Worm (Caenorhabditis elegans): ENCODE measurements around the gene fbxb-59.

The fbxb-59 gene

ce11 chrV:20199658-20200057 is 6.3 kb downstream of the fbxb-59 start:
- TF ChIP-seq pat-9 (tag; optimal IDR thresholded peaks at IDR 0.05) (no peak), T23F11.4 (GFP tag; optimal IDR thresholded peaks at IDR 0.05) (no peak), elt-2 (tag; optimal IDR thresholded peaks at IDR 0.05) (no peak), unc-3 (GFP tag; conservative IDR thresholded peaks at IDR 0.05) (no peak), unc-3 (tag; optimal IDR thresholded peaks at IDR 0.05) (no peak), nhr-11 (tag; optimal IDR thresholded peaks at IDR 0.05) (no peak), lin-11 (tag; optimal IDR thresholded peaks at IDR 0.05) (no peak), gmeb-2 (tag; optimal IDR thresholded peaks at IDR 0.05) (no peak), ceh-30 (tag; optimal IDR thresholded peaks at IDR 0.05) (no peak), unc-86 (tag; optimal IDR thresholded peaks at IDR 0.05) (no peak), ceh-18 (tag; optimal IDR thresholded peaks at IDR 0.05) (no peak), ceh-2 (tag; optimal IDR thresholded peaks at IDR 0.05) (no peak), unc-55 (GFP tag; optimal IDR thresholded peaks at IDR 0.05) (no peak)

- TF ChIP-seq K02D7.2 (tag; optimal IDR thresholded peaks at IDR 0.05) = no peak
- TF ChIP-seq unc-42 (tag; optimal IDR thresholded peaks at IDR 0.05) = no peak
- no peak for TF ChIP-seq ceh-31 (tag; optimal IDR thresholded peaks at IDR 0.05)
- TF ChIP-seq ahr-1 (tag; optimal IDR thresholded peaks at IDR 0.05) = no peak
- TF ChIP-seq eyg-1 (tag; optimal IDR thresholded peaks at IDR 0.05) = no peak
- TF ChIP-seq hlh-13 (GFP tag; optimal IDR thresholded peaks at IDR 0.05) = no peak
- no peak for TF ChIP-seq ref-2 (tag; optimal IDR thresholded peaks at IDR 0.05)
- no peak for TF ChIP-seq fax-1 (tag; optimal IDR thresholded peaks at IDR 0.05)
- TF ChIP-seq pqm-1 (tag; optimal IDR thresholded peaks at IDR 0.05) = no peak
- no peak for TF ChIP-seq gmeb-2 (tag; optimal IDR thresholded peaks at IDR 0.05)
- no peak for TF ChIP-seq dmd-4 (tag; optimal IDR thresholded peaks at IDR 0.05; ENCODE audit: borderline replicate concordance)
- TF ChIP-seq unc-86 (tag; optimal IDR thresholded peaks at IDR 0.05) = no peak
- no peak for TF ChIP-seq pax-1 (tag; optimal IDR thresholded peaks at IDR 0.05)
- TF ChIP-seq che-1 (tag; optimal IDR thresholded peaks at IDR 0.05) = no peak
- no peak for TF ChIP-seq pha-4 (tag; optimal IDR thresholded peaks at IDR 0.05)
- no peak for TF ChIP-seq ceh-45 (GFP tag; IDR thresholded peaks at IDR 0.05)
- no peak for TF ChIP-seq dve-1 (tag; optimal IDR thresholded peaks at IDR 0.05)
- TF ChIP-seq nhr-232 (tag; optimal IDR thresholded peaks at IDR 0.05) = no peak
- no peak for TF ChIP-seq C38D4.7 (GFP tag; optimal IDR thresholded peaks at IDR 0.05)
Observed at ce11 chrV:20198954-20199353, 7.0 kb downstream of the fbxb-59 start, which contains the start of gene fog-2. TSS of gene fog-2 (plus strand) at chrV:20199254.

- no peak for TF ChIP-seq ama-1 (optimal IDR thresholded peaks at IDR 0.05)
- TF ChIP-seq ref-2 (tag; optimal IDR thresholded peaks at IDR 0.05) = no peak
- no peak for TF ChIP-seq tbx-7 (tag; optimal IDR thresholded peaks at IDR 0.05)
- TF ChIP-seq unc-55 (GFP tag; optimal IDR thresholded peaks at IDR 0.05) = no peak
- no peak for TF ChIP-seq pat-9 (tag; optimal IDR thresholded peaks at IDR 0.05)
- TF ChIP-seq ceh-31 (tag; optimal IDR thresholded peaks at IDR 0.05) = no peak
- no peak for TF ChIP-seq K09A11.1 (tag; optimal IDR thresholded peaks at IDR 0.05; ENCODE audit: insufficient read depth)
- TF ChIP-seq dmd-4 (tag; optimal IDR thresholded peaks at IDR 0.05; ENCODE audit: borderline replicate concordance) = no peak
- no peak for TF ChIP-seq elt-4 (tag; optimal IDR thresholded peaks at IDR 0.05)
- no peak for TF ChIP-seq hlh-13 (GFP tag; optimal IDR thresholded peaks at IDR 0.05)
- no peak for TF ChIP-seq unc-86 (tag; optimal IDR thresholded peaks at IDR 0.05)
- TF ChIP-seq eyg-1 (tag; optimal IDR thresholded peaks at IDR 0.05) = no peak
- no peak for TF ChIP-seq dve-1 (tag; optimal IDR thresholded peaks at IDR 0.05)
Observed at ce11 chrV:20196671-20197070, 9.3 kb downstream of the fbxb-59 start, which contains the start of gene ftr-1. TSS of gene ftr-1 (plus strand) at chrV:20196971.

- no peak for TF ChIP-seq unc-55 (GFP tag; optimal IDR thresholded peaks at IDR 0.05)
- no peak for TF ChIP-seq F13H6.1 (tag; optimal IDR thresholded peaks at IDR 0.05)
Observed at ce11 chrV:20195451-20196036, 10.4 kb downstream of the fbxb-59 start, which contains the start of the genes srh-217 and Y113G7B.28. TSS of gene srh-217 (minus strand) at chrV:20195551. TSS of gene Y113G7B.28 (plus strand) at chrV:20195986.

Measured in whole organism, late embryonic.